Worm (Caenorhabditis elegans): ENCODE results near the gene F52B10.3.

F52B10.3 gene

DNA sequence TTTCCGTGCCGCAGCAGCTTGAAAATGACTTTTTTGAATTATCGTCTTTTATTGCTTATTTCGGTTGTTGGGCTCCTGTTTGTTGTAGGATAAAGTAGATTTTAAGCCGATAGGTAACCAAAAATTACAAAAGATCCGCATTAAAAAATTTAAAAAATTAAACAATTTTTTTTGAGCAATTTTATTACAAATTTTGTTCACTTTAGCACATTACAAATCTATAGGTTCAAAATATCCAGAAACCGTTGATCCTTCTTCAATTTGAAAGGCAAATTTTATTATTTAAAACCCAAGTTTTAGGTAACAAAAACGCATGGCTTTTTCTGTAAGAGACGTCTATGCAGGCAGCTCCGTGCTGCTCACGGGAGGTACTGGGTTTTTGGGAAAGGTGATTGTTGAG is 34.9 kb upstream of the F52B10.3 start, which contains the start of gene fard-1:
fard-1 (plus strand) TSS at position 301 of the 400 bp plus-strand sequence.
- TF ChIP-seq madf-8 (GFP tag; conservative IDR thresholded peaks at IDR 0.05) = no peak
- TF ChIP-seq Y53F4B.3 (GFP tag; IDR thresholded peaks at IDR 0.05) = no peak
- TF ChIP-seq ztf-25 (GFP tag; IDR thresholded peaks at IDR 0.05) = no peak
- no peak for TF ChIP-seq fkh-3 (tag; optimal IDR thresholded peaks at IDR 0.05)

DNA sequence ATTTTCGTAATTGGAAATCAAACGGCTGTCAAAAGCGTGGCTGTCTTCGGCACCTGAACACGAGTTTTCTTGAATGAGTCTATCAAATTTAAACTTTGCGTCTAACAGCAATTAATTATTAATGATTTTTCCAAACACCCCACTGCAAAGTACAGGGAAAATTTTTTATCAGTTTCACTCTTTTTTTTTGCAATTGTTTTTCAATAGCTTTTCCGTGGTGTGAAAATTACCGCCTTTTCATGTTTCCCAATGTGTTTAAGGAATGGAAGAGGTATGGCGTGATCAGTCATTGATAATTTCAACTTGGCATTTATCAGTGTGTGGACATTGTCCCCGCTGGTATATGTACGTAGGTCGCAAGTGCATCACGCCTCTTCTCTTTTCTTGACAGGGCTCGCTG is 33.7 kb upstream of the F52B10.3 start:
- TF ChIP-seq ceh-100 (GFP tag; IDR thresholded peaks at IDR 0.05) = no peak
- no peak for TF ChIP-seq mel-28 (tag; optimal IDR thresholded peaks at IDR 0.05; ENCODE audit: borderline replicate concordance)
- no peak for TF ChIP-seq akir-1 (GFP tag; optimal IDR thresholded peaks at IDR 0.05)
- TF ChIP-seq nfya-2 (GFP tag; IDR thresholded peaks at IDR 0.05) = no peak
- no peak for TF ChIP-seq F52B5.7 (tag; optimal IDR thresholded peaks at IDR 0.05)
- no peak for TF ChIP-seq nhr-120 (GFP tag; IDR thresholded peaks at IDR 0.05)
- no peak for TF ChIP-seq hrde-1 (tag; optimal IDR thresholded peaks at IDR 0.05; ENCODE audit: borderline replicate concordance)
- TF ChIP-seq pbrm-1 (GFP tag; IDR thresholded peaks at IDR 0.05) = 0 out of 2 replicates have a peak, but pooled peaks have one; percentile 15
- TF ChIP-seq C17E4.6 (GFP tag; IDR thresholded peaks at IDR 0.05) = no peak
- TF ChIP-seq Y53G8AR.9 (GFP tag; conservative IDR thresholded peaks at IDR 0.05) = no peak
- TF ChIP-seq Y53F4B.3 (GFP tag; IDR thresholded peaks at IDR 0.05) = no peak
- no peak for TF ChIP-seq F39B2.1 (GFP tag; IDR thresholded peaks at IDR 0.05)
- TF ChIP-seq Y79H2A.3 (GFP tag; conservative IDR thresholded peaks at IDR 0.05) = no peak
- TF ChIP-seq ceh-58 (GFP tag; IDR thresholded peaks at IDR 0.05) = no peak
- no peak for TF ChIP-seq ztf-26 (tag; optimal IDR thresholded peaks at IDR 0.05)
- TF ChIP-seq lsy-27 (tag; optimal IDR thresholded peaks at IDR 0.05; ENCODE audit: borderline replicate concordance, insufficient read depth) = no peak
- no peak for TF ChIP-seq sdz-38 (tag; optimal IDR thresholded peaks at IDR 0.05)
- TF ChIP-seq F57C9.4 (tag; optimal IDR thresholded peaks at IDR 0.05) = no peak
- no peak for TF ChIP-seq somi-1 (GFP tag; optimal IDR thresholded peaks at IDR 0.05)
- 0 out of 2 replicates have a peak, but pooled peaks have one; percentile 8 for TF ChIP-seq Y56A3A.18 (GFP tag; IDR thresholded peaks at IDR 0.05)
- TF ChIP-seq dox-1 (GFP tag; IDR thresholded peaks at IDR 0.05) = peak; percentile 58
- TF ChIP-seq ceh-40 (GFP tag; IDR thresholded peaks at IDR 0.05) = no peak
- TF ChIP-seq ceh-79 (tag; optimal IDR thresholded peaks at IDR 0.05) = no peak
- TF ChIP-seq rcor-1 (GFP tag; IDR thresholded peaks at IDR 0.05) = no peak
- TF ChIP-seq B0019.2 (GFP tag; conservative IDR thresholded peaks at IDR 0.05) = no peak
- TF ChIP-seq hlh-26 (GFP tag; conservative IDR thresholded peaks at IDR 0.05) = no peak
- TF ChIP-seq F55B11.4 (tag; optimal IDR thresholded peaks at IDR 0.05; ENCODE audit: borderline replicate concordance, insufficient read depth) = no peak
- no peak for TF ChIP-seq F33H1.4 (GFP tag; IDR thresholded peaks at IDR 0.05)
- no peak for TF ChIP-seq aptf-2 (GFP tag; conservative IDR thresholded peaks at IDR 0.05)
- no peak for TF ChIP-seq F10E7.11 (tag; optimal IDR thresholded peaks at IDR 0.05)
- no peak for TF ChIP-seq nhr-27 (tag; optimal IDR thresholded peaks at IDR 0.05)
- no peak for TF ChIP-seq lir-1 (GFP tag; conservative IDR thresholded peaks at IDR 0.05)
- TF ChIP-seq mcd-1 (GFP tag; IDR thresholded peaks at IDR 0.05) = no peak
- TF ChIP-seq tbx-9 (tag; optimal IDR thresholded peaks at IDR 0.05; ENCODE audit: borderline replicate concordance) = no peak
- TF ChIP-seq lsl-1 (GFP tag; optimal IDR thresholded peaks at IDR 0.05) = no peak
- TF ChIP-seq B0336.3 (GFP tag; IDR thresholded peaks at IDR 0.05) = 0 out of 2 replicates have a peak, but pooled peaks have one; percentile 39
- no peak for TF ChIP-seq snpc-1.1 (tag; optimal IDR thresholded peaks at IDR 0.05; ENCODE audit: insufficient read depth)
- no peak for TF ChIP-seq ccch-3 (GFP tag; optimal IDR thresholded peaks at IDR 0.05)
- no peak for TF ChIP-seq nhr-90 (tag; optimal IDR thresholded peaks at IDR 0.05)
- TF ChIP-seq rec-8 (tag; optimal IDR thresholded peaks at IDR 0.05) = no peak
- TF ChIP-seq tbp1 (GFP tag; optimal IDR thresholded peaks at IDR 0.05) = no peak
- peak; percentile 49 to 53 for TF ChIP-seq let-607 (tag; optimal IDR thresholded peaks at IDR 0.05)
- TF ChIP-seq efl-1 (GFP tag; optimal IDR thresholded peaks at IDR 0.05) = no peak

Data from whole organism, young adult.